Worm (Caenorhabditis elegans) whole organism, L1 larva: ENCODE measurements around the gene ttr-48.

ENCODE experiments used
- ama-1 ChIP-seq: fragments of 150-350 bp; optimal IDR thresholded peaks from 2 replicates; lab custom pipeline; 2014
- ces-1 ChIP-seq: fragments of 150-350 bp; optimal IDR thresholded peaks from 2 replicates; lab custom pipeline; 2014; ENCODE audit warnings: missing biosample characterization, missing genetic modification reagents, missing genetic modification characterization
- jun-1 ChIP-seq: fragments of 150-350 bp; optimal IDR thresholded peaks from 2 replicates; lab custom pipeline; 2014; ENCODE audit warnings: missing biosample characterization, missing genetic modification reagents, missing genetic modification characterization
- pqm-1 ChIP-seq: sonication (generic microtip); optimal IDR thresholded peaks from 3 replicates; lab custom pipeline; 2017; ENCODE audit warnings: missing biosample characterization, missing genetic modification characterization
- skn-1 ChIP-seq: fragments of 150-350 bp; optimal IDR thresholded peaks from 2 replicates; lab custom pipeline; 2014; ENCODE audit warnings: missing biosample characterization, missing genetic modification characterization
- unc-130 ChIP-seq: fragments of 150-350 bp; optimal IDR thresholded peaks from 2 replicates; lab custom pipeline; 2017; ENCODE audit warnings: missing biosample characterization, missing genetic modification characterization, inconsistent platforms
- zag-1 ChIP-seq: fragments of 150-350 bp; optimal IDR thresholded peaks from 2 replicates; lab custom pipeline; 2014; ENCODE audit warnings: missing biosample characterization, missing genetic modification characterization

DNA sequence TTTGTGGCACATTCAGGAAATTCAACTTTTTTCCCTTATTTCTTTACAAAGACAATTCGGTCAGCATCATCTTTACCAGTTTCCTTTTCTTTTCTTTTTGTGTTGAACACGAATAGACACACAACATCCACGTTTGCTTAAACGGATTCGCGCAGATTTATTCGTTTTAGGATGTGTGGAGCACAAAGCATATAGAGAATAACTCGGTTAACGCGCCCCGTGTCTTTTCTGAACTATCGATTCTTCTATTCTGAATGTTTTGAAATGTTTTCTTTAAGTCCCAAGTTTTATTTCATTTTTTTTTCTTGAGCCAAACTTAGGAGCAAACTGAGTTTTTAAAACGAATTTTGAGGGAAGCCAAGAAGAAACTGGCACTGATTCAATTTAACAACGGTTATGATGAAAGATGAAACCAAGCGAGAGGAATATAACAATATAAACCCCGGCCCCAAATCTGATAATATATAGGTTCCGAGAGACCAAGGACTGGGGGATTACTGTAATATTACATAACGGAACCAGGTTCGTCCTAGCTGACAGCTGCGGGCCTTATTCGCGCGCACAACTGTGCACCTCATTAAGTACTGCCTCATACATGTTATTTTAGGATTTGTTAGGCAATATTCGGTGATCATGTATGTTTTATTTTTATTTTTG lies 29.5 kb upstream of the ttr-48 start:
- TF ChIP-seq jun-1, result no peak
- no peak for TF ChIP-seq unc-130 (tag; lab: Kevin White, UChicago)
- no peak for TF ChIP-seq ama-1 (lab: Kevin White, UChicago)
- no peak for TF ChIP-seq skn-1 (tag; lab: Kevin White, UChicago)
- TF ChIP-seq pqm-1 (tag; lab: Kevin White, UChicago), result no peak
- no peak for TF ChIP-seq ces-1 (GFP tag; lab: Kevin White, UChicago)
- no peak for TF ChIP-seq zag-1
